Worm (Caenorhabditis elegans) whole organism, late embryonic: Measurements from ENCODE around the gene B0361.9.
A peak's percentile ranks its signal among the peaks of the same experiment; 100 is the strongest.

ENCODE experiments used
- ceh-14 ChIP-seq: sonication (generic microtip); optimal IDR thresholded peaks from 2 replicates; lab custom pipeline; 2016; ENCODE audit warnings: missing genotype, missing genetic modification characterization, missing compliant biosample characterization
- ceh-19 ChIP-seq: fragments of 200-800 bp; sonication (Bioruptor generic); optimal IDR thresholded peaks from 2 replicates; lab custom pipeline; 2018; ENCODE audit warnings: mild to moderate bottlenecking, missing genetic modification characterization, missing compliant biosample characterization
- ceh-2 ChIP-seq: sonication (generic microtip); optimal IDR thresholded peaks from 2 replicates; lab custom pipeline; 2016; ENCODE audit warnings: missing genotype, missing genetic modification characterization, missing compliant biosample characterization
- ceh-22 ChIP-seq: sonication (generic microtip); optimal IDR thresholded peaks from 2 replicates; lab custom pipeline; 2017; ENCODE audit warnings: missing biosample characterization, missing genetic modification characterization
- ceh-31 ChIP-seq: sonication (generic microtip); optimal IDR thresholded peaks from 2 replicates; lab custom pipeline; 2016; ENCODE audit warnings: missing genetic modification characterization, missing compliant biosample characterization
- ceh-34 ChIP-seq: sonication (generic microtip); optimal IDR thresholded peaks from 2 replicates; lab custom pipeline; 2016; ENCODE audit warnings: mild to moderate bottlenecking, missing genetic modification characterization, missing compliant biosample characterization
- ceh-6 ChIP-seq: fragments of 200-800 bp; sonication (Bioruptor generic); optimal IDR thresholded peaks from 2 replicates; lab custom pipeline; 2018; ENCODE audit warnings: mild to moderate bottlenecking, missing genetic modification characterization, missing compliant biosample characterization
- che-1 ChIP-seq: sonication (generic microtip); optimal IDR thresholded peaks from 2 replicates; lab custom pipeline; 2016; ENCODE audit warnings: mild to moderate bottlenecking, missing genetic modification characterization, missing compliant biosample characterization
- dmd-4 ChIP-seq: sonication (generic microtip); optimal IDR thresholded peaks from 2 replicates; lab custom pipeline; 2016; ENCODE audit warnings: borderline replicate concordance, missing genetic modification characterization, missing compliant biosample characterization
- elt-4 ChIP-seq: sonication (generic microtip); optimal IDR thresholded peaks from 2 replicates; lab custom pipeline; 2016; ENCODE audit warnings: missing genetic modification characterization, missing compliant biosample characterization
- eyg-1 ChIP-seq: sonication (generic microtip); optimal IDR thresholded peaks from 2 replicates; lab custom pipeline; 2016; ENCODE audit warnings: missing genotype, missing genetic modification characterization, missing compliant biosample characterization
- fkh-10 ChIP-seq: fragments of 150-350 bp; optimal IDR thresholded peaks from 2 replicates; lab custom pipeline; 2014; ENCODE audit warnings: missing biosample characterization, missing genetic modification reagents, missing genetic modification characterization
- gmeb-2 ChIP-seq: sonication (generic microtip); optimal IDR thresholded peaks from 2 replicates; lab custom pipeline; 2016; ENCODE audit warnings: missing genetic modification characterization, inconsistent platforms, missing compliant biosample characterization
- hlh-13 ChIP-seq: fragments of 200-800 bp; sonication (Bioruptor generic); optimal IDR thresholded peaks from 2 replicates; lab custom pipeline; 2018; ENCODE audit warnings: mild to moderate bottlenecking, missing genetic modification characterization, missing compliant biosample characterization
- hlh-30 ChIP-seq: sonication (generic microtip); optimal IDR thresholded peaks from 2 replicates; lab custom pipeline; 2017; ENCODE audit warnings: antibody characterized with exemption, missing genetic modification characterization, missing compliant biosample characterization; ENCODE audit not compliant: insufficient read depth
- hlh-8 ChIP-seq: sonication (generic microtip); optimal IDR thresholded peaks from 2 replicates; lab custom pipeline; 2016; ENCODE audit warnings: missing genotype, missing genetic modification characterization, missing compliant biosample characterization
- lim-6 ChIP-seq: sonication (generic microtip); optimal IDR thresholded peaks from 2 replicates; lab custom pipeline; 2016; ENCODE audit warnings: missing genetic modification characterization, missing compliant biosample characterization
- lin-11 ChIP-seq: fragments of 200-800 bp; sonication (Bioruptor generic); optimal IDR thresholded peaks from 2 replicates; lab custom pipeline; 2018; ENCODE audit warnings: mild to moderate bottlenecking, missing genetic modification characterization, missing compliant biosample characterization
- mec-3 ChIP-seq: sonication (generic microtip); optimal IDR thresholded peaks from 2 replicates; lab custom pipeline; 2016; ENCODE audit warnings: borderline replicate concordance, missing genetic modification characterization, missing compliant biosample characterization
- nfya-1 ChIP-seq: sonication (generic microtip); optimal IDR thresholded peaks from 2 replicates; lab custom pipeline; 2017; ENCODE audit warnings: missing genetic modification characterization, mild to moderate bottlenecking, missing compliant biosample characterization, antibody characterized with exemption, moderate library complexity
- nhr-232 ChIP-seq: sonication (generic microtip); optimal IDR thresholded peaks from 2 replicates; lab custom pipeline; 2016; ENCODE audit warnings: missing genetic modification characterization, missing compliant biosample characterization
- pag-3 ChIP-seq: sonication (generic microtip); optimal IDR thresholded peaks from 2 replicates; lab custom pipeline; 2016; ENCODE audit warnings: missing compliant biosample characterization, missing genetic modification characterization, borderline replicate concordance
- pax-1 ChIP-seq: fragments of 150-350 bp; optimal IDR thresholded peaks from 2 replicates; lab custom pipeline; 2014; ENCODE audit warnings: missing biosample characterization, missing genetic modification characterization
- pha-2 ChIP-seq: sonication (generic microtip); optimal IDR thresholded peaks from 2 replicates; lab custom pipeline; 2017; ENCODE audit warnings: mild to moderate bottlenecking, missing genetic modification characterization, missing compliant biosample characterization
- pha-4 ChIP-seq: fragments of 150-350 bp; optimal IDR thresholded peaks from 2 replicates; lab custom pipeline; 2018; ENCODE audit warnings: missing biosample characterization, missing genetic modification reagents, missing genetic modification characterization
- pqm-1 ChIP-seq: sonication (generic microtip); optimal IDR thresholded peaks from 2 replicates; lab custom pipeline; 2016; ENCODE audit warnings: missing genetic modification characterization, missing compliant biosample characterization
- ref-2 ChIP-seq: sonication (generic microtip); optimal IDR thresholded peaks from 2 replicates; lab custom pipeline; 2016; ENCODE audit warnings: missing genetic modification characterization, missing compliant biosample characterization
- rnt-1 ChIP-seq: sonication (generic microtip); optimal IDR thresholded peaks from 2 replicates; lab custom pipeline; 2016; ENCODE audit warnings: missing genetic modification characterization, missing compliant biosample characterization
- sdc-2 ChIP-seq: sonication (generic microtip); optimal IDR thresholded peaks from 2 replicates; lab custom pipeline; 2016; ENCODE audit warnings: missing genotype, missing genetic modification characterization, missing compliant biosample characterization
- sox-2 ChIP-seq: fragments of 200-800 bp; sonication (Bioruptor generic); IDR thresholded peaks from 2 replicates; pipeline ENCODE4 v1.3.6; 2022; ENCODE audit warnings: missing genetic modification reagents, missing genetic modification characterization, missing compliant biosample characterization
- syd-9 ChIP-seq: sonication (generic microtip); optimal IDR thresholded peaks from 2 replicates; lab custom pipeline; 2016; ENCODE audit warnings: mild to moderate bottlenecking, missing genetic modification characterization, moderate library complexity, missing compliant biosample characterization
- tbx-2 ChIP-seq: sonication (generic microtip); optimal IDR thresholded peaks from 2 replicates; lab custom pipeline; 2016; ENCODE audit warnings: missing genetic modification characterization, missing compliant biosample characterization
- tbx-7 ChIP-seq: sonication (generic microtip); optimal IDR thresholded peaks from 2 replicates; lab custom pipeline; 2016; ENCODE audit warnings: missing genotype, missing genetic modification characterization, missing compliant biosample characterization
- ttx-3 ChIP-seq: sonication (generic microtip); optimal IDR thresholded peaks from 2 replicates; lab custom pipeline; 2016; ENCODE audit warnings: missing genetic modification reagents, missing genetic modification characterization, missing compliant biosample characterization
- unc-3 ChIP-seq, 2 experiments: fragments of 200-800 bp in 1 of 2; sonication (Bioruptor generic) in 1 of 2; sonication (generic microtip) in 1 of 2; conservative IDR thresholded peaks in 1 of 2; optimal IDR thresholded peaks in 1 of 2; 2 replicates each; pipeline versions ENCODE4 v1.3.6 to Lab custom; 2016 to 2022; ENCODE audit warnings: missing compliant biosample characterization in 2 of 2, missing genetic modification characterization in 2 of 2, missing genetic modification reagents in 1 of 2
- unc-42 ChIP-seq: sonication (generic microtip); optimal IDR thresholded peaks from 2 replicates; lab custom pipeline; 2016; ENCODE audit warnings: missing genotype, missing genetic modification characterization, missing compliant biosample characterization
- unc-55 ChIP-seq: sonication (generic microtip); optimal IDR thresholded peaks from 2 replicates; lab custom pipeline; 2017; ENCODE audit warnings: missing biosample characterization, missing genetic modification reagents, missing genetic modification characterization

B0361.9 gene

ce11 chrIII:7272828-7273227 is 26.6 kb downstream of the B0361.9 start:
- no peak for TF ChIP-seq pha-4 (tag; lab: Kevin White, UChicago)
- no peak for TF ChIP-seq pqm-1 (tag; lab: Kevin White, UChicago)
- peak; percentile 65 for TF ChIP-seq hlh-30 (tag; lab: Kevin White, UChicago)
- no peak for TF ChIP-seq eyg-1 (tag; lab: Kevin White, UChicago)
- no peak for TF ChIP-seq hlh-13 (GFP tag; lab: Kevin White, UChicago)
- no peak for TF ChIP-seq dmd-4 (tag; lab: Kevin White, UChicago)
- no peak for TF ChIP-seq hlh-8
- no peak for TF ChIP-seq elt-4 (tag; lab: Kevin White, UChicago)

- TF ChIP-seq dmd-4 (tag; lab: Kevin White, UChicago) (no peak), ref-2 (tag; lab: Kevin White, UChicago) (peak; percentile 52), ceh-34 (tag; lab: Kevin White, UChicago) (peak; percentile 39), unc-3 (GFP tag; conservative IDR thresholded peaks at IDR 0.05; lab: Robert Waterston, UW) (no peak), unc-3 (tag; optimal IDR thresholded peaks at IDR 0.05; lab: Kevin White, UChicago) (no peak), lim-6 (tag; lab: Kevin White, UChicago) (no peak), hlh-30 (tag; lab: Kevin White, UChicago) (peak; percentile 99), sox-2 (GFP tag; lab: Robert Waterston, UW) (no peak), syd-9 (no peak), mec-3 (tag; lab: Kevin White, UChicago) (no peak), elt-4 (tag; lab: Kevin White, UChicago) (no peak), gmeb-2 (tag; lab: Kevin White, UChicago) (no peak), fkh-10 (GFP tag; lab: Kevin White, UChicago) (no peak), pha-2 (peak; percentile 39), unc-55 (GFP tag; lab: Kevin White, UChicago) (peak; percentile 75), che-1 (no peak), ceh-31 (tag; lab: Kevin White, UChicago) (peak; percentile 79), ceh-14 (tag; lab: Kevin White, UChicago) (no peak), tbx-7 (tag; lab: Kevin White, UChicago) (no peak), pha-4 (tag; lab: Kevin White, UChicago) (no peak), nfya-1 (tag; lab: Kevin White, UChicago) (peak; percentile 36), rnt-1 (tag; lab: Kevin White, UChicago) (peak; percentile 5), ceh-2 (tag; lab: Kevin White, UChicago) (peak; percentile 27), unc-42 (peak; percentile 14), hlh-13 (GFP tag; lab: Kevin White, UChicago) (no peak), lin-11 (tag; lab: Kevin White, UChicago) (no peak), ttx-3 (tag; lab: Kevin White, UChicago) (no peak), tbx-2 (tag; lab: Kevin White, UChicago) (peak; percentile 62)
These were observed 27.3 kb downstream of the B0361.9 start for ce11 chrIII:7272088-7272487.

ce11 chrIII:7271083-7271482 is 28.3 kb downstream of the B0361.9 start:
- TF ChIP-seq ceh-22 (no peak), fkh-10 (GFP tag; lab: Kevin White, UChicago) (no peak), ceh-14 (tag; lab: Kevin White, UChicago) (no peak), ceh-6 (GFP tag; lab: Kevin White, UChicago) (no peak), nhr-232 (tag; lab: Kevin White, UChicago) (no peak), pax-1 (tag; lab: Kevin White, UChicago) (no peak), pag-3 (tag; lab: Kevin White, UChicago) (no peak), ceh-19 (GFP tag; lab: Kevin White, UChicago) (no peak), sdc-2 (tag; lab: Kevin White, UChicago) (no peak)
- TF ChIP-seq, all 69 proteins: peak for 0
